Worm (Caenorhabditis elegans): ENCODE results near the gene hgrs-1.

- no peak for TF ChIP-seq hnd-1 (tag; optimal IDR thresholded peaks at IDR 0.05)
- TF ChIP-seq F13C5.2 (tag; optimal IDR thresholded peaks at IDR 0.05): no peak
- TF ChIP-seq aly-1 (tag; optimal IDR thresholded peaks at IDR 0.05): no peak
- no peak for TF ChIP-seq hmbx-1 (tag; optimal IDR thresholded peaks at IDR 0.05)
- no peak for TF ChIP-seq ceh-36 (tag; optimal IDR thresholded peaks at IDR 0.05)
- no peak for TF ChIP-seq tra-4 (tag; optimal IDR thresholded peaks at IDR 0.05)
- no peak for TF ChIP-seq ceh-13 (GFP tag; optimal IDR thresholded peaks at IDR 0.05)
- no peak for TF ChIP-seq flt-1 (GFP tag; IDR thresholded peaks at IDR 0.05)
- TF ChIP-seq B0310.2 (tag; optimal IDR thresholded peaks at IDR 0.05): no peak
- TF ChIP-seq ama-1 (optimal IDR thresholded peaks at IDR 0.05): no peak
- TF ChIP-seq pes-1 (GFP tag; IDR thresholded peaks at IDR 0.05): no peak
- no peak for TF ChIP-seq tbx-37 (GFP tag; conservative IDR thresholded peaks at IDR 0.05)
- no peak for TF ChIP-seq ets-7 (tag; optimal IDR thresholded peaks at IDR 0.05)
These were observed 29.4 kb upstream of the hgrs-1 start for ce11 chrIV:8235114-8235686.

Measured in whole organism, early embryonic.